Worm (Caenorhabditis elegans): ENCODE measurements around the gene F14D7.1.
"Not testable (repeated sequence)": the region's sequence is repeated elsewhere in the genome, so short reads cannot be mapped to it uniquely, and the experiment has no call there.

Gene F14D7.1

ce11 chrV:14279777-14280176 is 9.5 kb downstream of the F14D7.1 start, which contains the start of gene srt-33:
Gene srt-33 (minus strand): TSS chrV:14279877.
- no peak for TF ChIP-seq ZK546.5 (tag; optimal IDR thresholded peaks at IDR 0.05)
- TF ChIP-seq nhr-67 (tag; optimal IDR thresholded peaks at IDR 0.05) = no peak
- TF ChIP-seq eor-1 (tag; optimal IDR thresholded peaks at IDR 0.05) = no peak
- TF ChIP-seq ceh-16 (tag; optimal IDR thresholded peaks at IDR 0.05) = no peak
- no peak for TF ChIP-seq mml-1 (tag; optimal IDR thresholded peaks at IDR 0.05)
- no peak for TF ChIP-seq zag-1 (tag; optimal IDR thresholded peaks at IDR 0.05)
- no peak for TF ChIP-seq R02D3.7 (tag; optimal IDR thresholded peaks at IDR 0.05)
- TF ChIP-seq nhr-12 (tag; optimal IDR thresholded peaks at IDR 0.05) = no peak

ce11 chrV:14274268-14274667 is 15.0 kb downstream of the F14D7.1 start, which contains the start of gene F40G12.7:
Gene F40G12.7 (plus strand): TSS chrV:14274568.
- not testable (repeated sequence) for TF ChIP-seq unc-39, nhr-76, nhr-12 (tag; optimal IDR thresholded peaks at IDR 0.05)

- no peak for TF ChIP-seq nhr-76 (tag; optimal IDR thresholded peaks at IDR 0.05)
- TF ChIP-seq nfya-1 (tag; optimal IDR thresholded peaks at IDR 0.05; ENCODE audit: insufficient read depth) = no peak
- no peak for TF ChIP-seq tbx-2 (tag; optimal IDR thresholded peaks at IDR 0.05)
- TF ChIP-seq nhr-28 (tag; optimal IDR thresholded peaks at IDR 0.05) = no peak
- no peak for TF ChIP-seq nhr-12 (tag; optimal IDR thresholded peaks at IDR 0.05)
- no peak for TF ChIP-seq nhr-23 (tag; optimal IDR thresholded peaks at IDR 0.05)
- no peak for TF ChIP-seq aly-2 (tag; optimal IDR thresholded peaks at IDR 0.05)
- TF ChIP-seq fkh-10 (GFP tag; optimal IDR thresholded peaks at IDR 0.05) = no peak
- TF ChIP-seq ceh-16 (tag; optimal IDR thresholded peaks at IDR 0.05) = no peak
- TF ChIP-seq eor-1 (tag; optimal IDR thresholded peaks at IDR 0.05) = no peak
- TF ChIP-seq ztf-11 (tag; optimal IDR thresholded peaks at IDR 0.05) = no peak
- TF ChIP-seq nhr-67 (tag; optimal IDR thresholded peaks at IDR 0.05) = no peak
- no peak for TF ChIP-seq nhr-11 (tag; optimal IDR thresholded peaks at IDR 0.05)
- TF ChIP-seq pha-4 (tag; optimal IDR thresholded peaks at IDR 0.05) = no peak
- no peak for TF ChIP-seq snpc-4 (tag; optimal IDR thresholded peaks at IDR 0.05)
- no peak for TF ChIP-seq ceh-28 (tag; optimal IDR thresholded peaks at IDR 0.05)
- no peak for TF ChIP-seq nhr-77 (tag; optimal IDR thresholded peaks at IDR 0.05)
- TF ChIP-seq nhr-237 (tag; optimal IDR thresholded peaks at IDR 0.05) = no peak
- TF ChIP-seq unc-39 (tag; optimal IDR thresholded peaks at IDR 0.05) = no peak
- no peak for TF ChIP-seq zag-1 (tag; optimal IDR thresholded peaks at IDR 0.05)
These were observed 16.2 kb downstream of the F14D7.1 start, which contains the start of gene F40G12.6 for ce11 chrV:14273019-14273418. Gene F40G12.6 (minus strand): TSS chrV:14273119.

- TF ChIP-seq R02D3.7 (tag; optimal IDR thresholded peaks at IDR 0.05) = no peak
- no peak for TF ChIP-seq lin-15B (tag; optimal IDR thresholded peaks at IDR 0.05)
- no peak for TF ChIP-seq nhr-67 (tag; optimal IDR thresholded peaks at IDR 0.05)
- TF ChIP-seq skn-1 (tag; optimal IDR thresholded peaks at IDR 0.05) = no peak
- TF ChIP-seq sea-2 (GFP tag; optimal IDR thresholded peaks at IDR 0.05) = no peak
- no peak for TF ChIP-seq mml-1 (tag; optimal IDR thresholded peaks at IDR 0.05)
- no peak for TF ChIP-seq tbx-2 (tag; optimal IDR thresholded peaks at IDR 0.05)
- TF ChIP-seq ztf-11 (tag; optimal IDR thresholded peaks at IDR 0.05) = no peak
- TF ChIP-seq mdl-1 (tag; optimal IDR thresholded peaks at IDR 0.05) = no peak
- no peak for TF ChIP-seq fkh-10 (GFP tag; optimal IDR thresholded peaks at IDR 0.05)
These were observed 18.5 kb downstream of the F14D7.1 start, which contains the start of gene F40G12.5 for ce11 chrV:14270729-14271128. Gene F40G12.5 (minus strand): TSS chrV:14270829.

ce11 chrV:14268616-14269015 is 20.6 kb downstream of the F14D7.1 start, which contains the start of gene F40G12.4:
Gene F40G12.4 (minus strand): TSS chrV:14268716.
- TF ChIP-seq daf-12 (tag; optimal IDR thresholded peaks at IDR 0.05) (no peak), zag-1 (tag; optimal IDR thresholded peaks at IDR 0.05) (no peak), mdl-1 (tag; optimal IDR thresholded peaks at IDR 0.05) (no peak), ceh-82 (tag; optimal IDR thresholded peaks at IDR 0.05) (no peak), nfya-1 (tag; optimal IDR thresholded peaks at IDR 0.05; ENCODE audit: insufficient read depth) (no peak), unc-39 (tag; optimal IDR thresholded peaks at IDR 0.05) (no peak), ztf-4 (tag; optimal IDR thresholded peaks at IDR 0.05) (no peak), pqm-1 (tag; optimal IDR thresholded peaks at IDR 0.05) (no peak), nhr-76 (tag; optimal IDR thresholded peaks at IDR 0.05) (no peak), ztf-11 (tag; optimal IDR thresholded peaks at IDR 0.05) (no peak), elt-1 (tag; optimal IDR thresholded peaks at IDR 0.05) (no peak), nhr-43 (tag; optimal IDR thresholded peaks at IDR 0.05; ENCODE audit: poor library complexity, severe bottlenecking) (no peak), elt-3 (tag; optimal IDR thresholded peaks at IDR 0.05) (no peak), fkh-2 (tag; optimal IDR thresholded peaks at IDR 0.05) (no peak), nhr-11 (tag; optimal IDR thresholded peaks at IDR 0.05) (no peak)
